Worm (Caenorhabditis elegans) whole organism, dauer: ENCODE results near the gene tre-4.

Experiments used
- unc-62 ChIP-seq: sonication (generic microtip); optimal IDR thresholded peaks from 2 replicates; lab custom pipeline; 2017; ENCODE audit warnings: missing biosample characterization, missing genetic modification reagents, missing genetic modification characterization

tre-4 gene

DNA sequence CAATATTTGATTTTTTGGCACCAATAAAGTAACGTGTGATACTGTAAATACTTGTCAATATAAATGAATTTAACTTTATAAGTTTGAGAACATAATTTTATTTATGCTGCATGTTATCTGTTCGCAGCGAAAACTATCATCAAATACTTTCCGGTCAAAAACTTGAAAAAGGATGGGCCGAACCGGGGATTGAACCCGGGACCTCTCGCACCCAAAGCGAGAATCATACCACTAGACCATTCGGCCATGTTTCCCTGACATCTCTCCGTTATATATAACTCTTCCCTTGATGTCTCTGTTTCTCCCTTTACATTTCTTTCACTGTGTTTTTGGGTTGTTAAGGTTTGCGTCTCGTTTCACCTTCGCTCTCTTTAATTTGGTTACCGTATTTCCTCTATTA lies 39.8 kb downstream of the tre-4 start:
- TF ChIP-seq unc-62 (GFP tag; lab: Kevin White, UChicago) = no peak

DNA sequence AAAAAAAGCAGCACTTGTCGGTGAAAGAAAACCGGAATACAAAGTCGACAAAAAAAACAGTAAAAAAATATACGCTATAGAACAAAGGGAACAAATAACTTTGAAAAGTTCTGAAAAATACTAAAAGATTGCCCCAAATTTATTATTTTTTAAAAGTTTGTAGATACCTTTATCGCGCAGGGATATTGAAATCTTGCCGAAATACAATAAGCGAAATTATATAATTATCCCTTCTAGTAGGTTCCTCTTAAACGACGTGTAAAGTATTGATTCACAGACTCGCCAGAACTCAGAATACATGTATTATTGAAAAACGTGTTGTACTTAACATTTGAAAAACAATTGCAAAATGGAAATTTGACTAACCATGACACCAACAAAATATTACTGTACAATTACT lies 42.4 kb downstream of the tre-4 start:
- no peak for TF ChIP-seq unc-62 (GFP tag; lab: Kevin White, UChicago)

DNA sequence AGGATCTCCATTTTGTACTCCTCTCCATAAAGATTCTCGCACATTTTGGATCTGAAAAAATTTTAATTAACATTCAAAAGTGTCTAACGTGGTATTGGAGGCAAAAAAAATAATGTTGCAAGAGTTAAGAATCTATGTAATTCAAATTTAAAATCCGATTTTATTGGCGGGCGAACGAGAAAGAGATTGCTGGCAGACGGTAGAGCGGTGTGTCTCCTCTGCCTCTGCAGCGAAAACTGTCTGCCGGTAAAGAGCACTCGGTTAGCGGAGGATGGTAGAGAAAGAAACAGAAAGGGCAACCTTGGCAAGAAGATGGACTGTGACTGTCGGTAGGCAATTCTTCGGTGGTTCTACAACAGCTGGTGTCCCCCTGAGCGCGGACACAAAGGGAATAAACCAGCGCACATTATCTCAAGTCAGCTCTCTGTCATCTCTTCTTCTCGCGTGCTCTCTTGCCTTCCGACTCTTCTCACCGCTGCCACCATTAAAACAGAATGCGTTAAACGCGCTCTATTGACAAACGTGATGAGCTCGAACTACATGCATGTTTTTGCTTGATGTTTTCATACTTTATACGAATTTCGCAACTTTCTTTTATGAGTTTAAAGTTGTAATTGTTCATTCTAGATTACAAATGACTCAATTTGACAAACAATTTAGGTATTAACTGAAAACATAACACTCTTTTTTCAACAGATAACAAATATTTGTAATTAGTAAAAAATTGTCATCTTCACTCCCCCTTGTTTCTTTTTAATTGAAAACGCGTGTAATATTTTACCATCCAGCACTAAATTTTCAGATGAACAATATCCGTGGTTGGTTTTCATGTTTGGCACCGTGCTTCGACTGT lies 47.1 kb downstream of the tre-4 start, which contains the start of the genes cdk-4 and F18H3.1:
Gene cdk-4, minus strand, starts transcription at position 51 of the 853 bp plus-strand sequence.
Gene F18H3.1, plus strand, starts transcription at position 803 of the 853 bp plus-strand sequence.
- TF ChIP-seq unc-62 (GFP tag; lab: Kevin White, UChicago) = no peak

DNA sequence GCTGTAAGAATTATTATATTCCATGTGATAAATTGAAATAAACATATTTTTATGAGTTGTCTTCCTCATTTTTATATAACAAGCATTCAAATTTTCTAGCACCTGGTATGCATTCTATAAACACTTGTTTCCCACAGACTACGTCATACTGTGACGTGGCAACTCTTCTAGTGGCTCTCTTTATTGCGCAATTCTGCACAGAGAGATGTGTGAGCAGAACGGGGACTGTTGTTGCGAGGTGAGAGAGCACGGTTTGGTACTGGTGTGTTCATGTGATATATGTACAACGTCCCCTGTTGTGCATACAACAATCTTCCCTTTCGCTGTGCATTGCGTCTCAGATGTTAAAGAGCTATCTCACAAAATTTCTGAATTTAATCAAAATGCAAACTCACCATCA lies 53.1 kb downstream of the tre-4 start:
- no peak for TF ChIP-seq unc-62 (GFP tag; lab: Kevin White, UChicago)
